Worm (Caenorhabditis elegans) whole organism, late embryonic: Measurements from ENCODE around the gene srd-7.
A peak's percentile ranks its signal among the peaks of the same experiment; 100 is the strongest.

Experiments used
- C08G9.2 ChIP-seq: sonication (generic microtip); optimal IDR thresholded peaks from 2 replicates; lab custom pipeline; 2016; ENCODE audit warnings: mild to moderate bottlenecking, missing genetic modification characterization, moderate library complexity, missing compliant biosample characterization
- C38D4.7 ChIP-seq: fragments of 200-800 bp; sonication (Bioruptor generic); optimal IDR thresholded peaks from 2 replicates; lab custom pipeline; 2018; ENCODE audit warnings: mild to moderate bottlenecking, missing genetic modification characterization, moderate library complexity, missing compliant biosample characterization
- F13H6.1 ChIP-seq: sonication (generic microtip); optimal IDR thresholded peaks from 2 replicates; lab custom pipeline; 2016; ENCODE audit warnings: missing genetic modification characterization, missing compliant biosample characterization
- K02D7.2 ChIP-seq: sonication (generic microtip); optimal IDR thresholded peaks from 2 replicates; lab custom pipeline; 2017; ENCODE audit warnings: mild to moderate bottlenecking, missing genetic modification characterization, missing compliant biosample characterization
- T23F11.4 ChIP-seq: fragments of 200-800 bp; sonication (Bioruptor generic); optimal IDR thresholded peaks from 2 replicates; lab custom pipeline; 2018; ENCODE audit warnings: mild to moderate bottlenecking, missing genetic modification characterization, missing compliant biosample characterization
- Y22D7AL.16 ChIP-seq: sonication (generic microtip); optimal IDR thresholded peaks from 2 replicates; lab custom pipeline; 2016; ENCODE audit warnings: missing genetic modification characterization, missing compliant biosample characterization
- ahr-1 ChIP-seq: sonication (generic microtip); optimal IDR thresholded peaks from 2 replicates; lab custom pipeline; 2016; ENCODE audit warnings: missing genetic modification characterization, missing compliant biosample characterization
- ama-1 ChIP-seq: fragments of 150-350 bp; optimal IDR thresholded peaks from 2 replicates; lab custom pipeline; 2014
- ceh-14 ChIP-seq: sonication (generic microtip); optimal IDR thresholded peaks from 2 replicates; lab custom pipeline; 2016; ENCODE audit warnings: missing genotype, missing genetic modification characterization, missing compliant biosample characterization
- ceh-18 ChIP-seq: sonication (generic microtip); optimal IDR thresholded peaks from 2 replicates; lab custom pipeline; 2016; ENCODE audit warnings: missing genetic modification characterization, missing compliant biosample characterization
- ceh-19 ChIP-seq: fragments of 200-800 bp; sonication (Bioruptor generic); optimal IDR thresholded peaks from 2 replicates; lab custom pipeline; 2018; ENCODE audit warnings: mild to moderate bottlenecking, missing genetic modification characterization, missing compliant biosample characterization
- ceh-2 ChIP-seq: sonication (generic microtip); optimal IDR thresholded peaks from 2 replicates; lab custom pipeline; 2016; ENCODE audit warnings: missing genotype, missing genetic modification characterization, missing compliant biosample characterization
- ceh-24 ChIP-seq: sonication (generic microtip); optimal IDR thresholded peaks from 2 replicates; lab custom pipeline; 2016; ENCODE audit warnings: mild to moderate bottlenecking, missing genetic modification characterization, missing compliant biosample characterization
- ceh-30 ChIP-seq: fragments of 150-350 bp; optimal IDR thresholded peaks from 2 replicates; lab custom pipeline; 2014; ENCODE audit warnings: missing biosample characterization, missing genetic modification characterization
- ceh-34 ChIP-seq: sonication (generic microtip); optimal IDR thresholded peaks from 2 replicates; lab custom pipeline; 2016; ENCODE audit warnings: mild to moderate bottlenecking, missing genetic modification characterization, missing compliant biosample characterization
- ceh-45 ChIP-seq: fragments of 200-800 bp; sonication (Bioruptor generic); IDR thresholded peaks from 2 replicates; pipeline ENCODE4 v1.3.6; 2022; ENCODE audit warnings: missing genetic modification reagents, missing genetic modification characterization, missing compliant biosample characterization
- ceh-48 ChIP-seq: sonication (generic microtip); optimal IDR thresholded peaks from 2 replicates; lab custom pipeline; 2016; ENCODE audit warnings: missing genetic modification characterization, inconsistent platforms, missing compliant biosample characterization
- ceh-6 ChIP-seq: fragments of 200-800 bp; sonication (Bioruptor generic); optimal IDR thresholded peaks from 2 replicates; lab custom pipeline; 2018; ENCODE audit warnings: mild to moderate bottlenecking, missing genetic modification characterization, missing compliant biosample characterization
- dve-1 ChIP-seq: sonication (generic microtip); optimal IDR thresholded peaks from 2 replicates; lab custom pipeline; 2017; ENCODE audit warnings: antibody characterized with exemption, mild to moderate bottlenecking, missing genetic modification characterization, missing compliant biosample characterization
- elt-4 ChIP-seq: sonication (generic microtip); optimal IDR thresholded peaks from 2 replicates; lab custom pipeline; 2016; ENCODE audit warnings: missing genetic modification characterization, missing compliant biosample characterization
- ets-4 ChIP-seq: sonication (generic microtip); optimal IDR thresholded peaks from 2 replicates; lab custom pipeline; 2016; ENCODE audit warnings: missing genetic modification characterization, missing compliant biosample characterization
- fax-1 ChIP-seq: sonication (generic microtip); optimal IDR thresholded peaks from 2 replicates; lab custom pipeline; 2016; ENCODE audit warnings: missing genotype, missing genetic modification characterization, missing compliant biosample characterization
- fkh-10 ChIP-seq: fragments of 150-350 bp; optimal IDR thresholded peaks from 2 replicates; lab custom pipeline; 2014; ENCODE audit warnings: missing biosample characterization, missing genetic modification reagents, missing genetic modification characterization
- fkh-6 ChIP-seq: sonication (generic microtip); optimal IDR thresholded peaks from 2 replicates; lab custom pipeline; 2016; ENCODE audit warnings: missing genetic modification characterization, missing compliant biosample characterization
- gmeb-2 ChIP-seq: sonication (generic microtip); optimal IDR thresholded peaks from 2 replicates; lab custom pipeline; 2016; ENCODE audit warnings: missing genetic modification characterization, inconsistent platforms, missing compliant biosample characterization
- hlh-13 ChIP-seq: fragments of 200-800 bp; sonication (Bioruptor generic); optimal IDR thresholded peaks from 2 replicates; lab custom pipeline; 2018; ENCODE audit warnings: mild to moderate bottlenecking, missing genetic modification characterization, missing compliant biosample characterization
- hlh-15 ChIP-seq: sonication (generic microtip); optimal IDR thresholded peaks from 2 replicates; lab custom pipeline; 2016; ENCODE audit warnings: missing genetic modification characterization, missing compliant biosample characterization
- hlh-6 ChIP-seq: sonication (generic microtip); optimal IDR thresholded peaks from 2 replicates; lab custom pipeline; 2016; ENCODE audit warnings: missing genotype, missing genetic modification characterization, missing compliant biosample characterization
- lim-6 ChIP-seq: sonication (generic microtip); optimal IDR thresholded peaks from 2 replicates; lab custom pipeline; 2016; ENCODE audit warnings: missing genetic modification characterization, missing compliant biosample characterization
- mec-3 ChIP-seq: sonication (generic microtip); optimal IDR thresholded peaks from 2 replicates; lab custom pipeline; 2016; ENCODE audit warnings: borderline replicate concordance, missing genetic modification characterization, missing compliant biosample characterization
- nfya-1 ChIP-seq: sonication (generic microtip); optimal IDR thresholded peaks from 2 replicates; lab custom pipeline; 2017; ENCODE audit warnings: missing genetic modification characterization, mild to moderate bottlenecking, missing compliant biosample characterization, antibody characterized with exemption, moderate library complexity
- nhr-11 ChIP-seq: fragments of 150-350 bp; optimal IDR thresholded peaks from 2 replicates; lab custom pipeline; 2014; ENCODE audit warnings: missing biosample characterization, missing genetic modification characterization
- nhr-232 ChIP-seq: sonication (generic microtip); optimal IDR thresholded peaks from 2 replicates; lab custom pipeline; 2016; ENCODE audit warnings: missing genetic modification characterization, missing compliant biosample characterization
- npax-4 ChIP-seq: sonication (generic microtip); optimal IDR thresholded peaks from 2 replicates; lab custom pipeline; 2016; ENCODE audit warnings: missing genetic modification characterization, missing compliant biosample characterization
- odd-2 ChIP-seq: sonication (generic microtip); optimal IDR thresholded peaks from 2 replicates; lab custom pipeline; 2017; ENCODE audit warnings: antibody characterized with exemption, mild to moderate bottlenecking, missing genetic modification characterization, missing compliant biosample characterization
- pax-1 ChIP-seq: fragments of 150-350 bp; optimal IDR thresholded peaks from 2 replicates; lab custom pipeline; 2014; ENCODE audit warnings: missing biosample characterization, missing genetic modification characterization
- pha-2 ChIP-seq: sonication (generic microtip); optimal IDR thresholded peaks from 2 replicates; lab custom pipeline; 2017; ENCODE audit warnings: mild to moderate bottlenecking, missing genetic modification characterization, missing compliant biosample characterization
- pha-4 ChIP-seq: fragments of 150-350 bp; optimal IDR thresholded peaks from 2 replicates; lab custom pipeline; 2018; ENCODE audit warnings: missing biosample characterization, missing genetic modification reagents, missing genetic modification characterization
- pqm-1 ChIP-seq: sonication (generic microtip); optimal IDR thresholded peaks from 2 replicates; lab custom pipeline; 2016; ENCODE audit warnings: missing genetic modification characterization, missing compliant biosample characterization
- ref-2 ChIP-seq: sonication (generic microtip); optimal IDR thresholded peaks from 2 replicates; lab custom pipeline; 2016; ENCODE audit warnings: missing genetic modification characterization, missing compliant biosample characterization
- rnt-1 ChIP-seq: sonication (generic microtip); optimal IDR thresholded peaks from 2 replicates; lab custom pipeline; 2016; ENCODE audit warnings: missing genetic modification characterization, missing compliant biosample characterization
- tbx-2 ChIP-seq: sonication (generic microtip); optimal IDR thresholded peaks from 2 replicates; lab custom pipeline; 2016; ENCODE audit warnings: missing genetic modification characterization, missing compliant biosample characterization
- ttx-3 ChIP-seq: sonication (generic microtip); optimal IDR thresholded peaks from 2 replicates; lab custom pipeline; 2016; ENCODE audit warnings: missing genetic modification reagents, missing genetic modification characterization, missing compliant biosample characterization
- unc-3 ChIP-seq, 2 experiments: fragments of 200-800 bp in 1 of 2; sonication (Bioruptor generic) in 1 of 2; sonication (generic microtip) in 1 of 2; conservative IDR thresholded peaks in 1 of 2; optimal IDR thresholded peaks in 1 of 2; 2 replicates each; pipeline versions ENCODE4 v1.3.6 to Lab custom; 2016 to 2022; ENCODE audit warnings: missing compliant biosample characterization in 2 of 2, missing genetic modification characterization in 2 of 2, missing genetic modification reagents in 1 of 2
- unc-55 ChIP-seq: sonication (generic microtip); optimal IDR thresholded peaks from 2 replicates; lab custom pipeline; 2017; ENCODE audit warnings: missing biosample characterization, missing genetic modification reagents, missing genetic modification characterization
- ztf-16 ChIP-seq: sonication (generic microtip); optimal IDR thresholded peaks from 2 replicates; lab custom pipeline; 2017; ENCODE audit warnings: missing genetic modification characterization, missing compliant biosample characterization

srd-7 gene

DNA sequence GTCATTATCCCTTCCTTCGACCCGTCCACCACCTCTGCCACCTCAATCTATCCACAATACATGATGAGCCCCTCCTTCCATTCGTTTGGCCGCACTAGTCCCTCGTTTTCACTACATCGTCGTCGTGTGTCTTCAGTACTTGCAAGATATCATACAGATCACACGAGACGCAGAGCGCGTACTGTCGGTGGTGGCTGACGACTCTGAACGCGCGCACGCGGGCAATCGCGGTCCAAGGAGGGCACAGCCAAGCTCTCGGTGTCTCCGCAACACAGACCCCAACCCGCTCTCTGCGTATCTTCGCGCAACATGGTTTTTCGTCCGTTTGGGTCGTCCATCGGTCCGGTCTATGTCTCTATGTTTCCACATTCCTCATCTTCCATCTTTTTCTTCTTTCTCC, 30.4 kb upstream of the srd-7 start (continued):
- TF ChIP-seq ttx-3 (tag; lab: Kevin White, UChicago) (no peak), Y22D7AL.16 (tag; lab: Kevin White, UChicago) (no peak), gmeb-2 (tag; lab: Kevin White, UChicago) (no peak), ceh-24 (tag; lab: Kevin White, UChicago) (no peak), unc-55 (GFP tag; lab: Kevin White, UChicago) (no peak), F13H6.1 (tag; lab: Kevin White, UChicago) (no peak), fkh-10 (no peak), npax-4 (tag; lab: Kevin White, UChicago) (no peak), nhr-11 (tag; lab: Kevin White, UChicago) (no peak), ceh-19 (GFP tag; lab: Kevin White, UChicago) (no peak), lim-6 (no peak), ztf-16 (tag; lab: Kevin White, UChicago) (peak; percentile 43), pqm-1 (no peak), unc-3 (GFP tag; conservative IDR thresholded peaks at IDR 0.05; lab: Robert Waterston, UW) (no peak), unc-3 (tag; optimal IDR thresholded peaks at IDR 0.05; lab: Kevin White, UChicago) (no peak), pax-1 (tag; lab: Kevin White, UChicago) (no peak), fkh-6 (tag; lab: Kevin White, UChicago) (no peak), C08G9.2 (tag; lab: Kevin White, UChicago) (peak; percentile 22), nhr-232 (no peak), ahr-1 (no peak), ceh-14 (tag; lab: Kevin White, UChicago) (peak; percentile 10), ceh-34 (tag; lab: Kevin White, UChicago) (peak; percentile 56), nfya-1 (peak; percentile 33), T23F11.4 (GFP tag; lab: Kevin White, UChicago) (no peak), ceh-6 (peak; percentile 42), hlh-6 (no peak), ceh-30 (tag; lab: Kevin White, UChicago) (no peak), K02D7.2 (tag; lab: Kevin White, UChicago) (no peak)

DNA sequence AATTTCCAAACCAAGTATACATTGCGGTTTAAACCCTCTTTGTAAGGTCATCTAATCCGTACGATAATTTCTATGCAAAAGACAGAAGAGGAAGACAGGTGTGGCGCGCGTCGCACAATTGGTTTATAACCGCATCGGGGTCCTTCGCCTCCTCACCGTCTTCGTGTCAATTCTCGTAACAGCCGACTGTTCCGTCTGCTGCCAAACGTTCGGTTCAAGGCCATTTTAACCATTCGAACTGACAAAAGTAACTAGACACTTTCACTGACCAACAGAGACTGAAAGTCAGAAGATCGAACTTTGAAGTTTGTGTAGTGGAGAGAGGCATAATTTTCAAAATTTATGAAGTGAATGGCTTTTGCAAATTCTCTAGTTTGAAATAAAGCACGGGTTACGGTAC, 29.3 kb upstream of the srd-7 start:
- TF ChIP-seq hlh-15 = no peak
- no peak for TF ChIP-seq dve-1 (tag; lab: Kevin White, UChicago)
- no peak for TF ChIP-seq ceh-2 (tag; lab: Kevin White, UChicago)
- no peak for TF ChIP-seq hlh-13
- TF ChIP-seq elt-4 (tag; lab: Kevin White, UChicago) = no peak
- no peak for TF ChIP-seq fax-1

DNA sequence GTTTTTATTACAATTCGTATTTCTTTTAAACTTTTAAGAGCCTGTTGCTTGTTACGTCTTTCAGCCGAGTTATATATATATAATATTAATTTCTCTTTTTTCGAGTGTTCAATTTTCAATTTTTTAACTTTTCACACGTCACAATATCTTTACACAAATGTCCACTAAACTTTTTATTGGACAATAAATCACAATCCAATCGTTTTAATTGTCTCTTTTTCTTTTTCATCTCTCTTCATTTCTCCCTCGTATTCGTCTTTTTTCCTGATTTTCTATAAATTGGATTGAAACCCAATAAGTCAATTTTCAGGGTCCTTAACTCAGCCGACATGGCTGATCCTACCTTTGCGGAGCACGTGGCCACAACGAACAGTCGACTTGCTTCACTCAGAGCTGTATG, 25.5 kb upstream of the srd-7 start, which contains the start of gene miz-1:
miz-1 (plus strand) TSS at position 301 of the 400 bp plus-strand sequence.
- TF ChIP-seq ceh-45 (GFP tag; lab: Robert Waterston, UW) (no peak), pha-2 (tag; lab: Kevin White, UChicago) (no peak), gmeb-2 (tag; lab: Kevin White, UChicago) (no peak), ref-2 (tag; lab: Kevin White, UChicago) (no peak)

DNA sequence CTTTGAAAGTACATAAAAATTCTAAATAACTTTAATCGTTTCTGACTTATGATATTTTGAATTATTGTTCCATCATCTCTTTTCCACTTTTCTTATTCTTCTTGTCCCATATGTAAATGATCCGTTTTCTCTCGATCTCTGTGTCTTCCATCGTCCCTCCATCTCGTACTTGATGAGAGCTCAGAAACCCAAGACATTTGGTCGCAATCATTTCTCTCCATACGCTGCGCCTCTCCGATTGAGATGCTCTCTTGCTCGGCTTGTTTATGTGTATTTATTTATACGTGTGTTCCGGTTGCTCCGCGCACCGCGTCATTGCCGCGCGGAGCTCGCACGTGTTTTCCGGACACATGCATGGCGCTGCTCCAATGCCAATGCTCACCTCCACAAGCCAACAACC, 24.8 kb upstream of the srd-7 start:
- TF ChIP-seq ceh-2 (tag; lab: Kevin White, UChicago) = no peak
- no peak for TF ChIP-seq mec-3
- no peak for TF ChIP-seq ttx-3 (tag; lab: Kevin White, UChicago)
- TF ChIP-seq pha-2 (tag; lab: Kevin White, UChicago) = no peak
- TF ChIP-seq unc-3 (GFP tag; conservative IDR thresholded peaks at IDR 0.05; lab: Robert Waterston, UW) = no peak
- TF ChIP-seq unc-3 (tag; optimal IDR thresholded peaks at IDR 0.05; lab: Kevin White, UChicago) = no peak
- peak; percentile 1 for TF ChIP-seq rnt-1 (tag; lab: Kevin White, UChicago)
- no peak for TF ChIP-seq ceh-30 (tag; lab: Kevin White, UChicago)
- TF ChIP-seq pha-4 (tag; lab: Kevin White, UChicago) = no peak
- TF ChIP-seq odd-2 (tag; lab: Kevin White, UChicago) = no peak
- no peak for TF ChIP-seq pax-1 (tag; lab: Kevin White, UChicago)
- peak; percentile 45 for TF ChIP-seq ceh-34 (tag; lab: Kevin White, UChicago)
- peak; percentile 10 for TF ChIP-seq tbx-2 (tag; lab: Kevin White, UChicago)
- peak; percentile 61 for TF ChIP-seq ets-4 (tag; lab: Kevin White, UChicago)
- no peak for TF ChIP-seq ceh-18 (tag; lab: Kevin White, UChicago)
- no peak for TF ChIP-seq F13H6.1 (tag; lab: Kevin White, UChicago)
- no peak for TF ChIP-seq hlh-6
- no peak for TF ChIP-seq C08G9.2 (tag; lab: Kevin White, UChicago)
- no peak for TF ChIP-seq ama-1 (lab: Kevin White, UChicago)
- no peak for TF ChIP-seq nhr-232
- no peak for TF ChIP-seq ahr-1
- TF ChIP-seq C38D4.7 (GFP tag; lab: Kevin White, UChicago) = no peak
- no peak for TF ChIP-seq ceh-48 (tag; lab: Kevin White, UChicago)
- no peak for TF ChIP-seq Y22D7AL.16 (tag; lab: Kevin White, UChicago)
- no peak for TF ChIP-seq nfya-1
- no peak for TF ChIP-seq ceh-6
- TF ChIP-seq ceh-19 (GFP tag; lab: Kevin White, UChicago) = no peak
